Worm (Caenorhabditis elegans): ENCODE data around the gene gldi-9.

gldi-9 gene

DNA sequence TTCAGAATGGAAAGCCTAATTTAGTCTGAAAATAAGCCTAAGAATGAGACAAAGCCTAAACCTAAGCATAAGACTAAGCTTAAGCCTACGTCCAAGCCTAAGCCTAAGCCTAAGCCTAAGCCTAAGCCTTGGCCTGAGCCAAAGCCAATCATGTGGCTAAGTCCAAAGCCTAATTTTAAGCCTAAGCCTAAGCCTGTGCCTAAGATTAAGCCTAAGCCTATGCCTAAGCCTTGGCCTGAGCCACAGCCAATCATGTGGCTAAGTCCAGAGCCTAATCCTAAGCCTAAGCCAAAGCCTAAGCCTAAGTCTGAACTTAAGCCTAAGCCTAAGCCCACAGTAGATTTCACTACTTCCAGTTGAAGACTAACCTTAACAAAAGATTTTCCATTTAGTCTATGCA is 1.3 kb upstream of the gldi-9 start:
- TF ChIP-seq sdc-2 (tag; optimal IDR thresholded peaks at IDR 0.05): no peak
- no peak for TF ChIP-seq rnt-1 (tag; optimal IDR thresholded peaks at IDR 0.05)
- no peak for TF ChIP-seq sox-2 (GFP tag; IDR thresholded peaks at IDR 0.05)
- peak; percentile 72 for TF ChIP-seq dve-1 (tag; optimal IDR thresholded peaks at IDR 0.05)
- TF ChIP-seq zip-5 (tag; optimal IDR thresholded peaks at IDR 0.05): no peak
- TF ChIP-seq nhr-232 (tag; optimal IDR thresholded peaks at IDR 0.05): no peak
- no peak for TF ChIP-seq ceh-30 (tag; optimal IDR thresholded peaks at IDR 0.05)
- TF ChIP-seq T23F11.4 (GFP tag; optimal IDR thresholded peaks at IDR 0.05): no peak

DNA sequence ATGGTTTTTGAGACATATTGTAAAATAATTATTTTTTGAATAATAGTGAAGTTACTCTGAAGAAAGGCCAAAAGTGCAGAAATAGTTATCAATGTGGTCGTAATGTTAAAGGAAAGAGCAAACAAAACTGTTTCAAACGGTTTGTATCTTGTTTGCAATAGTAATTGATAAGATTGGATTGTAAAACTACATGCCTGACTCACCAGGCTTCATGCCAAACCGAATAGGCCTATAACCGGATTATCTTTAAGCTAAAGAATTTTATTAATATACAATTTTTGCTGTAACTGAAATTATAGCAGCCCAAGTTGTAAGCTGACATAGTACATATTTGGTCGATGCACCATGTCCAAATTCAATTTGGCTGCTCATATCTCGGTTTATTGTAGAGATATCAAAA is 9.6 kb downstream of the gldi-9 start, which contains the start of gene Y71H2AM.14:
Gene Y71H2AM.14, minus strand, starts transcription at position 101 of the 400 bp plus-strand sequence.
- no peak for TF ChIP-seq nfya-1 (tag; optimal IDR thresholded peaks at IDR 0.05)
- TF ChIP-seq fkh-10 (GFP tag; optimal IDR thresholded peaks at IDR 0.05): no peak
- TF ChIP-seq fax-1 (tag; optimal IDR thresholded peaks at IDR 0.05): no peak
- no peak for TF ChIP-seq ceh-22 (tag; optimal IDR thresholded peaks at IDR 0.05)
- no peak for TF ChIP-seq pqm-1 (tag; optimal IDR thresholded peaks at IDR 0.05)
- no peak for TF ChIP-seq hlh-8 (tag; optimal IDR thresholded peaks at IDR 0.05)
- no peak for TF ChIP-seq ceh-45 (GFP tag; IDR thresholded peaks at IDR 0.05)
- no peak for TF ChIP-seq dve-1 (tag; optimal IDR thresholded peaks at IDR 0.05)
- no peak for TF ChIP-seq syd-9 (tag; optimal IDR thresholded peaks at IDR 0.05)
- no peak for TF ChIP-seq unc-3 (GFP tag; conservative IDR thresholded peaks at IDR 0.05)
- TF ChIP-seq unc-3 (tag; optimal IDR thresholded peaks at IDR 0.05): no peak
- TF ChIP-seq rnt-1 (tag; optimal IDR thresholded peaks at IDR 0.05): no peak
- no peak for TF ChIP-seq pros-1 (tag; optimal IDR thresholded peaks at IDR 0.05)
- no peak for TF ChIP-seq ref-2 (tag; optimal IDR thresholded peaks at IDR 0.05)
- TF ChIP-seq Y22D7AL.16 (tag; optimal IDR thresholded peaks at IDR 0.05): no peak
- no peak for TF ChIP-seq nhr-11 (tag; optimal IDR thresholded peaks at IDR 0.05)
- no peak for TF ChIP-seq ceh-6 (GFP tag; optimal IDR thresholded peaks at IDR 0.05)
- no peak for TF ChIP-seq hlh-13 (GFP tag; optimal IDR thresholded peaks at IDR 0.05)
- no peak for TF ChIP-seq ceh-48 (tag; optimal IDR thresholded peaks at IDR 0.05)
- TF ChIP-seq hlh-6 (tag; optimal IDR thresholded peaks at IDR 0.05): no peak
- TF ChIP-seq F13H6.1 (tag; optimal IDR thresholded peaks at IDR 0.05): no peak

DNA sequence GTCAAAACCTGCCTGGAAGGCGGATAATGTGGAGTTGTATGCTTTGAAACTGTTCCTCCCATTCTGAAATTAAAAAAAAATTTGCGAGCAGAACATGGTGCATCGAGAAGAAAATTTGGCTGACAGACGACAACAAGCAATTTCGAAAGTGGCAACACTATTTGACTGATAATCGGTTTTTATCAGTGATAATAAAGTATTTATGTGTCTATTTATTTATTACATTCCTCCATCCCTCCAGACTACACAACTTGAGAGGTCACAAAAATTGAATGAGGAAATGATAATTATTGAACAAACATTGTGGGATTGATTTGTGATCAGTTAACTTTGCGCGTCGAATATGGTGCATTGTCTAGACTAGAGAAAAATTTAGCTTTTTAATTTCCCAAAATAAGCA is 16.7 kb downstream of the gldi-9 start, which contains the start of gene cest-25:
Gene cest-25, minus strand, starts transcription at position 63 of the 400 bp plus-strand sequence.
- TF ChIP-seq elt-2 (tag; optimal IDR thresholded peaks at IDR 0.05) (peak; percentile 56), pha-2 (tag; optimal IDR thresholded peaks at IDR 0.05) (no peak), che-1 (tag; optimal IDR thresholded peaks at IDR 0.05) (no peak), ceh-6 (GFP tag; optimal IDR thresholded peaks at IDR 0.05) (no peak), ceh-14 (tag; optimal IDR thresholded peaks at IDR 0.05) (no peak)

DNA sequence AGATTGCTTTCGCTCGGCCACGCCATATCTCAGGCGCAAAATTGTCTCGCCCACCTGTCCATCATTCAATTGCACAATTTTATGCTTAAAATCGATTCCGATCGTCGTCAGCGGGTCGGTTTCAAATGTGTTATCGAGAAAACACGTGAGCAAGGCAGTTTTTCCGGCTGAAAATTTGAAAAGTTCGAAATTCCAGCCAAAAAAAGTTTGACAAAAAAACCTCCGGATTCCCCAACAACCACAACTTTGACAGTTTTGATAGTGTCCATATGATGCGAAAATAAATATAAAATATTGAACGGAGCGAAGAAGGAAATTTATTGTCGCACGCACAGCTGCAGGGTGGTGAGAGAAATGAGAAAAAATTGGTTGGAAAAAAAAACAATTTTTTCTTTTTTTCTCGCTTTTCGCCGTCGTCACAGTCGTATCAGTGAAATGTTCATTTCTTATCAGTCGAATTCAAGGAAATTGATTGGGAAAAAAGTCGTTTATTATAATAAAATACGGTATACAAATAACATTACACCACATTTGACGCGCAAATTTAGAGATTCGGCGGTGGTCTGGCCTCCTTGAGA is 22.5 kb downstream of the gldi-9 start, which contains the start of gene Y71H2AM.12:
Gene Y71H2AM.12, minus strand, starts transcription at position 486 of the 578 bp plus-strand sequence.
- TF ChIP-seq ceh-48 (tag; optimal IDR thresholded peaks at IDR 0.05) (no peak), pag-3 (tag; optimal IDR thresholded peaks at IDR 0.05; ENCODE audit: borderline replicate concordance) (no peak), che-1 (tag; optimal IDR thresholded peaks at IDR 0.05) (no peak), ceh-24 (tag; optimal IDR thresholded peaks at IDR 0.05) (no peak), ceh-31 (tag; optimal IDR thresholded peaks at IDR 0.05) (no peak), syd-9 (tag; optimal IDR thresholded peaks at IDR 0.05) (no peak), ref-2 (tag; optimal IDR thresholded peaks at IDR 0.05) (no peak), unc-55 (GFP tag; optimal IDR thresholded peaks at IDR 0.05) (no peak), npax-4 (tag; optimal IDR thresholded peaks at IDR 0.05) (no peak), ceh-22 (tag; optimal IDR thresholded peaks at IDR 0.05) (no peak), ttx-3 (tag; optimal IDR thresholded peaks at IDR 0.05) (no peak)

Measured in whole organism, late embryonic.